Worm (Caenorhabditis elegans): ENCODE data around the gene hadb-1.

Gene hadb-1

ce11 chrIII:8688438-8688946, at the start of gene hadb-1:
Gene hadb-1 (minus strand): TSS chrIII:8688488.
- no peak for TF ChIP-seq unc-62 (GFP tag; optimal IDR thresholded peaks at IDR 0.05)

- TF ChIP-seq unc-62 (GFP tag; optimal IDR thresholded peaks at IDR 0.05) = no peak
Observed at ce11 chrIII:8737391-8737790, 49.1 kb upstream of the hadb-1 start.

ce11 chrIII:8734327-8734885, 46.1 kb upstream of the hadb-1 start:
- TF ChIP-seq unc-62 (GFP tag; optimal IDR thresholded peaks at IDR 0.05) = no peak

- TF ChIP-seq unc-62 (GFP tag; optimal IDR thresholded peaks at IDR 0.05) = no peak
Observed at ce11 chrIII:8733667-8734066, 45.4 kb upstream of the hadb-1 start.

ce11 chrIII:8733237-8733636, 44.9 kb upstream of the hadb-1 start:
- no peak for TF ChIP-seq unc-62 (GFP tag; optimal IDR thresholded peaks at IDR 0.05)

ce11 chrIII:8731973-8732372, 43.7 kb upstream of the hadb-1 start:
- no peak for TF ChIP-seq unc-62 (GFP tag; optimal IDR thresholded peaks at IDR 0.05)

ce11 chrIII:8731310-8731709, 43.0 kb upstream of the hadb-1 start, which contains the start of gene ZK370.4:
Gene ZK370.4 (minus strand): TSS chrIII:8731410.
- TF ChIP-seq unc-62 (GFP tag; optimal IDR thresholded peaks at IDR 0.05) = no peak

ce11 chrIII:8726019-8726894, 38.0 kb upstream of the hadb-1 start:
- TF ChIP-seq unc-62 (GFP tag; optimal IDR thresholded peaks at IDR 0.05) = no peak

- no peak for TF ChIP-seq unc-62 (GFP tag; optimal IDR thresholded peaks at IDR 0.05)
Observed at ce11 chrIII:8725224-8725623, 36.9 kb upstream of the hadb-1 start.

- no peak for TF ChIP-seq unc-62 (GFP tag; optimal IDR thresholded peaks at IDR 0.05)
Observed at ce11 chrIII:8719769-8720252, 31.5 kb upstream of the hadb-1 start, which contains the start of gene hipr-1. Gene hipr-1 (plus strand): TSS chrIII:8720202.

ce11 chrIII:8719105-8719504, 30.8 kb upstream of the hadb-1 start:
- TF ChIP-seq unc-62 (GFP tag; optimal IDR thresholded peaks at IDR 0.05) = no peak

- TF ChIP-seq unc-62 (GFP tag; optimal IDR thresholded peaks at IDR 0.05) = no peak
Observed at ce11 chrIII:8718592-8718991, 30.3 kb upstream of the hadb-1 start.

- no peak for TF ChIP-seq unc-62 (GFP tag; optimal IDR thresholded peaks at IDR 0.05)
Observed at ce11 chrIII:8717231-8717694, 29.0 kb upstream of the hadb-1 start, which contains the start of gene mrpl-11. Gene mrpl-11 (plus strand): TSS chrIII:8717644.

- no peak for TF ChIP-seq unc-62 (GFP tag; optimal IDR thresholded peaks at IDR 0.05)
Observed at ce11 chrIII:8716084-8716483, 27.8 kb upstream of the hadb-1 start, which contains the start of gene B0303.14. Gene B0303.14 (minus strand): TSS chrIII:8716184.

ce11 chrIII:8712968-8713367, 24.7 kb upstream of the hadb-1 start:
- TF ChIP-seq unc-62 (GFP tag; optimal IDR thresholded peaks at IDR 0.05) = no peak

- no peak for TF ChIP-seq unc-62 (GFP tag; optimal IDR thresholded peaks at IDR 0.05)
Observed at ce11 chrIII:8710310-8710709, 22.0 kb upstream of the hadb-1 start, which contains the start of gene B0303.11. Gene B0303.11 (minus strand): TSS chrIII:8710410.
